Worm (Caenorhabditis elegans) whole organism, young adult: ENCODE results near the gene str-68.

Source experiments
- C06A6.2 ChIP-seq: fragments of 200-800 bp; sonication (Bioruptor generic); conservative IDR thresholded peaks from 2 replicates; pipeline ENCODE4 v1.3.6; 2022; ENCODE audit warnings: missing genetic modification characterization, missing compliant biosample characterization
- F23B12.7 ChIP-seq: sonication (generic microtip); optimal IDR thresholded peaks from 2 replicates; lab custom pipeline; 2017; ENCODE audit warnings: missing genetic modification characterization, mild to moderate bottlenecking, missing compliant biosample characterization, antibody characterized with exemption, moderate library complexity; ENCODE audit not compliant: insufficient read depth
- bed-2 ChIP-seq: fragments of 200-800 bp; sonication (Bioruptor generic); IDR thresholded peaks from 2 replicates; pipeline ENCODE4 v1.3.6; 2022; ENCODE audit warnings: missing genetic modification reagents, missing genetic modification characterization, missing compliant biosample characterization
- ceh-91 ChIP-seq: fragments of 200-800 bp; sonication (Bioruptor generic); IDR thresholded peaks from 2 replicates; pipeline ENCODE4 v1.3.6; 2022; ENCODE audit warnings: missing genetic modification reagents, missing genetic modification characterization, missing compliant biosample characterization
- dpff-1 ChIP-seq: sonication (generic microtip); optimal IDR thresholded peaks from 2 replicates; lab custom pipeline; 2017; ENCODE audit warnings: mild to moderate bottlenecking, missing genetic modification characterization, missing compliant biosample characterization
- gei-17 ChIP-seq: fragments of 200-800 bp; sonication (Bioruptor generic); optimal IDR thresholded peaks from 2 replicates; lab custom pipeline; 2018; ENCODE audit warnings: mild to moderate bottlenecking, missing genetic modification characterization, missing compliant biosample characterization
- lag-1 ChIP-seq: fragments of 200-800 bp; sonication (Bioruptor generic); IDR thresholded peaks from 2 replicates; pipeline ENCODE4 v1.3.6; 2022; ENCODE audit warnings: missing genetic modification reagents, missing genetic modification characterization, missing compliant biosample characterization
- lin-26 ChIP-seq: fragments of 200-800 bp; sonication (Bioruptor generic); IDR thresholded peaks from 2 replicates; pipeline ENCODE4 v1.3.6; 2022; ENCODE audit warnings: missing genetic modification reagents, missing genetic modification characterization, missing compliant biosample characterization
- rec-8 ChIP-seq, 2 experiments: sonication (generic microtip); optimal IDR thresholded peaks; 2 replicates each; lab custom pipeline; 2016; ENCODE audit warnings: mild to moderate bottlenecking in 2 of 2, missing genetic modification characterization in 2 of 2, missing genetic modification reagents in 2 of 2, missing genotype in 2 of 2, missing biosample characterization in 1 of 2, missing compliant biosample characterization in 1 of 2, moderate library complexity in 1 of 2
- repo-1 ChIP-seq: sonication (generic microtip); optimal IDR thresholded peaks from 2 replicates; lab custom pipeline; 2017; ENCODE audit warnings: mild to moderate bottlenecking, missing genetic modification characterization, missing compliant biosample characterization
- sdz-38 ChIP-seq: sonication (generic microtip); optimal IDR thresholded peaks from 2 replicates; lab custom pipeline; 2016; ENCODE audit warnings: missing genotype, missing genetic modification characterization, missing compliant biosample characterization
- snpc-3.4 ChIP-seq: sonication (generic microtip); optimal IDR thresholded peaks from 2 replicates; lab custom pipeline; 2017; ENCODE audit warnings: missing genetic modification characterization, mild to moderate bottlenecking, missing compliant biosample characterization, antibody characterized with exemption, moderate library complexity, missing genotype, missing genetic modification reagents
- tbp1 ChIP-seq: fragments of 200-800 bp; sonication (Bioruptor generic); optimal IDR thresholded peaks from 2 replicates; lab custom pipeline; 2018; ENCODE audit warnings: mild to moderate bottlenecking, missing genetic modification characterization, missing compliant biosample characterization
- ztf-28 ChIP-seq: fragments of 200-800 bp; sonication (Bioruptor generic); IDR thresholded peaks from 2 replicates; pipeline ENCODE4 v1.3.6; 2022; ENCODE audit warnings: missing genetic modification reagents, missing genetic modification characterization, missing compliant biosample characterization

str-68 gene

DNA sequence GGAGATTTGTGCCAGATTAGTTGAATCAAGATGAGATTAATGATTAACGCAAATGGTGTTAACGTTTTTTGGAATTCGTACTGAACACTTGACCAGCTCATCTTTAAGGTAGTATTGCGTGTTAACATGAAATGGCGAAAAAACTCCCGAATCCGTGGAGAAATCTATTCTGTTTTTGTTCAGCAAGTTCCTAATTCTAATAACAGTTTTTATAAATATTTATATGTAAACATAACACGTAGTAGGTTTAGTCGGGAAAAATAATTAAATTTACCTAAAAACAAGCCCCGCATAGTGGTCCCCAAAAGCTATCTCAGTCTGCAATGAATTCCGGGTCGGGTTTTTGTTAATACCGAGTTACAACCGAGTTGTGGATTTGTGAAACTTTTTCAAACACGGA, 48.4 kb downstream of the str-68 start, which contains the start of gene str-244:
str-244 (minus strand) TSS at position 101 of the 400 bp plus-strand sequence.
- TF ChIP-seq lag-1 = no peak
- TF ChIP-seq tbp1 (GFP tag; lab: Kevin White, UChicago) = no peak
- no peak for TF ChIP-seq gei-17 (GFP tag; lab: Kevin White, UChicago)
- no peak for TF ChIP-seq F23B12.7 (tag; lab: Kevin White, UChicago)
- TF ChIP-seq ceh-91 (GFP tag; lab: Robert Waterston, UW) = no peak
- no peak for TF ChIP-seq snpc-3.4 (tag; lab: Kevin White, UChicago)
- TF ChIP-seq rec-8 (tag; optimal IDR thresholded peaks at IDR 0.05; lab: Kevin White, UChicago) = no peak
- no peak for TF ChIP-seq C06A6.2 (GFP tag; lab: Robert Waterston, UW)
- TF ChIP-seq dpff-1 (tag; lab: Kevin White, UChicago) = no peak
- TF ChIP-seq repo-1 = no peak
- no peak for TF ChIP-seq ztf-28
- no peak for TF ChIP-seq sdz-38 (tag; lab: Kevin White, UChicago)
- no peak for TF ChIP-seq bed-2 (GFP tag; lab: Robert Waterston, UW)
- TF ChIP-seq lin-26 (GFP tag; lab: Robert Waterston, UW) = no peak
